Worm (Caenorhabditis elegans) whole organism, late embryonic: ENCODE measurements around the gene T24E12.1.

ENCODE experiments used
- C38D4.7 ChIP-seq: fragments of 200-800 bp; sonication (Bioruptor generic); optimal IDR thresholded peaks from 2 replicates; lab custom pipeline; 2018; ENCODE audit warnings: mild to moderate bottlenecking, missing genetic modification characterization, moderate library complexity, missing compliant biosample characterization
- K02D7.2 ChIP-seq: sonication (generic microtip); optimal IDR thresholded peaks from 2 replicates; lab custom pipeline; 2017; ENCODE audit warnings: mild to moderate bottlenecking, missing genetic modification characterization, missing compliant biosample characterization
- ahr-1 ChIP-seq: sonication (generic microtip); optimal IDR thresholded peaks from 2 replicates; lab custom pipeline; 2016; ENCODE audit warnings: missing genetic modification characterization, missing compliant biosample characterization
- ceh-14 ChIP-seq: sonication (generic microtip); optimal IDR thresholded peaks from 2 replicates; lab custom pipeline; 2016; ENCODE audit warnings: missing genotype, missing genetic modification characterization, missing compliant biosample characterization
- ceh-2 ChIP-seq: sonication (generic microtip); optimal IDR thresholded peaks from 2 replicates; lab custom pipeline; 2016; ENCODE audit warnings: missing genotype, missing genetic modification characterization, missing compliant biosample characterization
- ceh-22 ChIP-seq: sonication (generic microtip); optimal IDR thresholded peaks from 2 replicates; lab custom pipeline; 2017; ENCODE audit warnings: missing biosample characterization, missing genetic modification characterization
- ceh-24 ChIP-seq: sonication (generic microtip); optimal IDR thresholded peaks from 2 replicates; lab custom pipeline; 2016; ENCODE audit warnings: mild to moderate bottlenecking, missing genetic modification characterization, missing compliant biosample characterization
- ceh-30 ChIP-seq: fragments of 150-350 bp; optimal IDR thresholded peaks from 2 replicates; lab custom pipeline; 2014; ENCODE audit warnings: missing biosample characterization, missing genetic modification characterization
- ceh-31 ChIP-seq: sonication (generic microtip); optimal IDR thresholded peaks from 2 replicates; lab custom pipeline; 2016; ENCODE audit warnings: missing genetic modification characterization, missing compliant biosample characterization
- ceh-34 ChIP-seq: sonication (generic microtip); optimal IDR thresholded peaks from 2 replicates; lab custom pipeline; 2016; ENCODE audit warnings: mild to moderate bottlenecking, missing genetic modification characterization, missing compliant biosample characterization
- ceh-45 ChIP-seq: fragments of 200-800 bp; sonication (Bioruptor generic); IDR thresholded peaks from 2 replicates; pipeline ENCODE4 v1.3.6; 2022; ENCODE audit warnings: missing genetic modification reagents, missing genetic modification characterization, missing compliant biosample characterization
- ceh-6 ChIP-seq: fragments of 200-800 bp; sonication (Bioruptor generic); optimal IDR thresholded peaks from 2 replicates; lab custom pipeline; 2018; ENCODE audit warnings: mild to moderate bottlenecking, missing genetic modification characterization, missing compliant biosample characterization
- ceh-9 ChIP-seq: sonication (generic microtip); optimal IDR thresholded peaks from 2 replicates; lab custom pipeline; 2016; ENCODE audit warnings: mild to moderate bottlenecking, missing genetic modification characterization, inconsistent platforms, missing compliant biosample characterization
- che-1 ChIP-seq: sonication (generic microtip); optimal IDR thresholded peaks from 2 replicates; lab custom pipeline; 2016; ENCODE audit warnings: mild to moderate bottlenecking, missing genetic modification characterization, missing compliant biosample characterization
- dve-1 ChIP-seq: sonication (generic microtip); optimal IDR thresholded peaks from 2 replicates; lab custom pipeline; 2017; ENCODE audit warnings: antibody characterized with exemption, mild to moderate bottlenecking, missing genetic modification characterization, missing compliant biosample characterization
- elt-2 ChIP-seq: sonication (generic microtip); optimal IDR thresholded peaks from 2 replicates; lab custom pipeline; 2016; ENCODE audit warnings: missing genetic modification reagents, missing genetic modification characterization, missing compliant biosample characterization
- elt-4 ChIP-seq: sonication (generic microtip); optimal IDR thresholded peaks from 2 replicates; lab custom pipeline; 2016; ENCODE audit warnings: missing genetic modification characterization, missing compliant biosample characterization
- ets-4 ChIP-seq: sonication (generic microtip); optimal IDR thresholded peaks from 2 replicates; lab custom pipeline; 2016; ENCODE audit warnings: missing genetic modification characterization, missing compliant biosample characterization
- fax-1 ChIP-seq: sonication (generic microtip); optimal IDR thresholded peaks from 2 replicates; lab custom pipeline; 2016; ENCODE audit warnings: missing genotype, missing genetic modification characterization, missing compliant biosample characterization
- fkh-10 ChIP-seq: fragments of 150-350 bp; optimal IDR thresholded peaks from 2 replicates; lab custom pipeline; 2014; ENCODE audit warnings: missing biosample characterization, missing genetic modification reagents, missing genetic modification characterization
- fkh-6 ChIP-seq: sonication (generic microtip); optimal IDR thresholded peaks from 2 replicates; lab custom pipeline; 2016; ENCODE audit warnings: missing genetic modification characterization, missing compliant biosample characterization
- hlh-30 ChIP-seq: sonication (generic microtip); optimal IDR thresholded peaks from 2 replicates; lab custom pipeline; 2017; ENCODE audit warnings: antibody characterized with exemption, missing genetic modification characterization, missing compliant biosample characterization; ENCODE audit not compliant: insufficient read depth
- hlh-6 ChIP-seq: sonication (generic microtip); optimal IDR thresholded peaks from 2 replicates; lab custom pipeline; 2016; ENCODE audit warnings: missing genotype, missing genetic modification characterization, missing compliant biosample characterization
- lim-6 ChIP-seq: sonication (generic microtip); optimal IDR thresholded peaks from 2 replicates; lab custom pipeline; 2016; ENCODE audit warnings: missing genetic modification characterization, missing compliant biosample characterization
- lin-11 ChIP-seq: fragments of 200-800 bp; sonication (Bioruptor generic); optimal IDR thresholded peaks from 2 replicates; lab custom pipeline; 2018; ENCODE audit warnings: mild to moderate bottlenecking, missing genetic modification characterization, missing compliant biosample characterization
- madf-2 ChIP-seq: sonication (generic microtip); optimal IDR thresholded peaks from 2 replicates; lab custom pipeline; 2017; ENCODE audit warnings: missing genetic modification characterization, missing compliant biosample characterization
- nhr-11 ChIP-seq: fragments of 150-350 bp; optimal IDR thresholded peaks from 2 replicates; lab custom pipeline; 2014; ENCODE audit warnings: missing biosample characterization, missing genetic modification characterization
- nhr-232 ChIP-seq: sonication (generic microtip); optimal IDR thresholded peaks from 2 replicates; lab custom pipeline; 2016; ENCODE audit warnings: missing genetic modification characterization, missing compliant biosample characterization
- pag-3 ChIP-seq: sonication (generic microtip); optimal IDR thresholded peaks from 2 replicates; lab custom pipeline; 2016; ENCODE audit warnings: missing compliant biosample characterization, missing genetic modification characterization, borderline replicate concordance
- pat-9 ChIP-seq: fragments of 200-800 bp; sonication (Bioruptor generic); optimal IDR thresholded peaks from 2 replicates; lab custom pipeline; 2018; ENCODE audit warnings: mild to moderate bottlenecking, missing genetic modification characterization, moderate library complexity, missing compliant biosample characterization
- pha-2 ChIP-seq: sonication (generic microtip); optimal IDR thresholded peaks from 2 replicates; lab custom pipeline; 2017; ENCODE audit warnings: mild to moderate bottlenecking, missing genetic modification characterization, missing compliant biosample characterization
- pha-4 ChIP-seq: fragments of 150-350 bp; optimal IDR thresholded peaks from 2 replicates; lab custom pipeline; 2018; ENCODE audit warnings: missing biosample characterization, missing genetic modification reagents, missing genetic modification characterization
- ref-2 ChIP-seq: sonication (generic microtip); optimal IDR thresholded peaks from 2 replicates; lab custom pipeline; 2016; ENCODE audit warnings: missing genetic modification characterization, missing compliant biosample characterization
- rnt-1 ChIP-seq: sonication (generic microtip); optimal IDR thresholded peaks from 2 replicates; lab custom pipeline; 2016; ENCODE audit warnings: missing genetic modification characterization, missing compliant biosample characterization
- sdc-2 ChIP-seq: sonication (generic microtip); optimal IDR thresholded peaks from 2 replicates; lab custom pipeline; 2016; ENCODE audit warnings: missing genotype, missing genetic modification characterization, missing compliant biosample characterization
- tbx-2 ChIP-seq: sonication (generic microtip); optimal IDR thresholded peaks from 2 replicates; lab custom pipeline; 2016; ENCODE audit warnings: missing genetic modification characterization, missing compliant biosample characterization
- tbx-7 ChIP-seq: sonication (generic microtip); optimal IDR thresholded peaks from 2 replicates; lab custom pipeline; 2016; ENCODE audit warnings: missing genotype, missing genetic modification characterization, missing compliant biosample characterization
- ttx-3 ChIP-seq: sonication (generic microtip); optimal IDR thresholded peaks from 2 replicates; lab custom pipeline; 2016; ENCODE audit warnings: missing genetic modification reagents, missing genetic modification characterization, missing compliant biosample characterization
- ztf-16 ChIP-seq: sonication (generic microtip); optimal IDR thresholded peaks from 2 replicates; lab custom pipeline; 2017; ENCODE audit warnings: missing genetic modification characterization, missing compliant biosample characterization

T24E12.1 gene

DNA sequence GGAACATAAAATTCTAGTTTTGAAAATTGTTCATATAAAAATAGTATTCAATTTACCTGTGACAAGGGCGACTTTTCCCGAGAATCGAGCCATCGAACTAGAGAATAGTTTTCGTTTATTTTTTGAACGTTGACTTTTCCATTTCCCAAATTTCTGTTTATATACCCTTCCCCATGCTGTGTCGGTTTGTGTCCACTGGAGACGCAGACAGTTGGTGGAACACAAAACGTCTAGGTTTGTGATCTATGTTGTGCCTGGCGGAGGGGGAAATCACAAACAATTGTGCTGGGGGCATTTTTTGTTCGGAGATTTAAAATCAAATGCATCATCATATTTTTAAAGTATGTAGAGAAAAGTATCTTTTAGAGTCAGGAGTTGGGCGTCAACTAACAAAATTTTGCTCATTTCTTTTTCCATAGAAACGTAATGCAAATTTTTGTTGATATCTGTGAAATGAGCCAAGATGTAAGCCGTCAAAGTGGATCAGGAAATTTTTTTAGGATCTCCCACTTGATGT, 41.6 kb upstream of the T24E12.1 start, which contains the start of gene nta-1:
Gene nta-1, minus strand, starts transcription at position 131 of the 517 bp plus-strand sequence.
- TF ChIP-seq ceh-30 (no peak), lin-11 (no peak), pag-3 (tag; lab: Kevin White, UChicago) (no peak), madf-2 (tag; lab: Kevin White, UChicago) (no peak), fkh-10 (no peak), nhr-11 (tag; lab: Kevin White, UChicago) (no peak)
- TF ChIP-seq, all 69 proteins: peak for 0

DNA sequence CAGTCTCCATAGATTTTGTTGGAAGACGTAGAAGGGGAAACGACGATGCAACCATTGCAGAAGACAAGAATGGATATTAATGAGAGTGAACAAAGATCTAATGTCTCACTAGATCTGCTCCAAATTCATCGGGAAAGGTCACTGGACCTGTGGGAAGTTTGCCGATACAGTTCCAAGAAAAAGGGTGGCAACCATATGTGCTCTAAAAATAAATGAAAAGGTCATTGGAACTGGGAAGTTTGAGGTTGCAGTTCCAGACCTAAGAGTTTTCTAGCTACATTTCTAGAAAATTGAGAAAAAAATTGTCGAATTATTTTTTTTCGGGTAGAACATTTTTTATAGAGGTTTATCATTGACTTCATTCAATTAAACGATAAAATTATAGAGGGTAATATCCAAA, 38.0 kb upstream of the T24E12.1 start, which contains the start of gene fbxb-92:
Gene fbxb-92, minus strand, starts transcription at position 101 of the 400 bp plus-strand sequence.
- TF ChIP-seq pha-4 (no peak), ceh-45 (GFP tag; lab: Robert Waterston, UW) (no peak), hlh-30 (no peak), ceh-34 (tag; lab: Kevin White, UChicago) (no peak), hlh-6 (tag; lab: Kevin White, UChicago) (no peak), ceh-31 (no peak), fax-1 (tag; lab: Kevin White, UChicago) (no peak), lin-11 (no peak), ref-2 (tag; lab: Kevin White, UChicago) (no peak), nhr-11 (tag; lab: Kevin White, UChicago) (no peak), dve-1 (tag; lab: Kevin White, UChicago) (no peak), che-1 (tag; lab: Kevin White, UChicago) (no peak), ets-4 (tag; lab: Kevin White, UChicago) (no peak), K02D7.2 (tag; lab: Kevin White, UChicago) (no peak), tbx-2 (tag; lab: Kevin White, UChicago) (no peak), C38D4.7 (GFP tag; lab: Kevin White, UChicago) (no peak), fkh-10 (no peak)

ce11 chrII:3748719-3749118, 36.6 kb upstream of the T24E12.1 start, which contains the start of gene fbxb-90:
Gene fbxb-90, minus strand, starts transcription at chrII:3748819.
- TF ChIP-seq tbx-7 (tag; lab: Kevin White, UChicago) (no peak), ttx-3 (tag; lab: Kevin White, UChicago) (no peak), ceh-34 (tag; lab: Kevin White, UChicago) (no peak), elt-4 (tag; lab: Kevin White, UChicago) (no peak), lin-11 (no peak), pat-9 (no peak), lim-6 (no peak), ceh-14 (tag; lab: Kevin White, UChicago) (no peak), ceh-9 (tag; lab: Kevin White, UChicago) (no peak)
- TF ChIP-seq, all 69 proteins: peak for 0

DNA sequence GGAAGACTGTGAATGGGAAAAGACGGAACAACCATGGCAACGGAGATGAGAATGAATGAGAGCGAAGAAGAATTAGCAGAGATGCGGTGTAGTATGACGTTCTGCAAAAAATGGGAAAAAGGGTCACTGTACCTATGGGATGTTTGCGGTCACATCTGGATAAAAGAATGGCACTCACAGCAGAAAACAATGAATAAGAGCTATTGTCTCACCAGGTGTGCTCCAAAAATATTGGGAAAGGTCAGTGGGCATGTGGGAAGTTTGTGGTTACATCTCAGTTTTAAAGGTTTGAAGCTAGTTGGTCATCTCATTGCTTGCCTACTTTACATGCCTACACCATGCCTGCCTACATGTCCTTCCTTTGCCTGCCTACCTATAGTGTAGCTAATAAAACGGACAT, 34.7 kb upstream of the T24E12.1 start, which contains the start of gene fbxb-91:
Gene fbxb-91, minus strand, starts transcription at position 101 of the 400 bp plus-strand sequence.
- no peak for TF ChIP-seq che-1 (tag; lab: Kevin White, UChicago)
- no peak for TF ChIP-seq ahr-1 (tag; lab: Kevin White, UChicago)
- TF ChIP-seq elt-2, result no peak
- no peak for TF ChIP-seq sdc-2 (tag; lab: Kevin White, UChicago)
- TF ChIP-seq pha-2, result no peak
- no peak for TF ChIP-seq ceh-22 (tag; lab: Kevin White, UChicago)
- TF ChIP-seq rnt-1, result no peak
- TF ChIP-seq lin-11, result no peak
- no peak for TF ChIP-seq ceh-24
- TF ChIP-seq ceh-2 (tag; lab: Kevin White, UChicago), result no peak
- no peak for TF ChIP-seq ttx-3 (tag; lab: Kevin White, UChicago)
- no peak for TF ChIP-seq nhr-232 (tag; lab: Kevin White, UChicago)
- TF ChIP-seq ztf-16 (tag; lab: Kevin White, UChicago), result no peak
- TF ChIP-seq fkh-6 (tag; lab: Kevin White, UChicago), result no peak
- TF ChIP-seq pat-9, result no peak
- no peak for TF ChIP-seq ref-2 (tag; lab: Kevin White, UChicago)
- no peak for TF ChIP-seq ceh-6 (GFP tag; lab: Kevin White, UChicago)
